Worm (Caenorhabditis elegans): ENCODE measurements around the gene msp-113.
"Not testable (repeated sequence)": the region's sequence is repeated elsewhere in the genome, so short reads cannot be mapped to it uniquely, and the experiment has no call there.

The msp-113 gene

ce11 chrIV:5277752-5278151, 20.0 kb upstream of the msp-113 start, which contains the start of gene F36H12.17:
Gene F36H12.17 (minus strand): TSS chrIV:5277852.
- TF ChIP-seq klf-2 (GFP tag; conservative IDR thresholded peaks at IDR 0.05) (no peak), ref-1 (GFP tag; conservative IDR thresholded peaks at IDR 0.05) (no peak), cog-1 (tag; optimal IDR thresholded peaks at IDR 0.05) (no peak), ztf-23 (GFP tag; IDR thresholded peaks at IDR 0.05) (no peak), med-1 (GFP tag; optimal IDR thresholded peaks at IDR 0.05; ENCODE audit: insufficient read depth) (no peak), flt-1 (GFP tag; IDR thresholded peaks at IDR 0.05) (no peak), T22C8.4 (GFP tag; IDR thresholded peaks at IDR 0.05) (no peak), ztf-29 (GFP tag; IDR thresholded peaks at IDR 0.05) (no peak), tab-1 (GFP tag; IDR thresholded peaks at IDR 0.05) (no peak)

DNA sequence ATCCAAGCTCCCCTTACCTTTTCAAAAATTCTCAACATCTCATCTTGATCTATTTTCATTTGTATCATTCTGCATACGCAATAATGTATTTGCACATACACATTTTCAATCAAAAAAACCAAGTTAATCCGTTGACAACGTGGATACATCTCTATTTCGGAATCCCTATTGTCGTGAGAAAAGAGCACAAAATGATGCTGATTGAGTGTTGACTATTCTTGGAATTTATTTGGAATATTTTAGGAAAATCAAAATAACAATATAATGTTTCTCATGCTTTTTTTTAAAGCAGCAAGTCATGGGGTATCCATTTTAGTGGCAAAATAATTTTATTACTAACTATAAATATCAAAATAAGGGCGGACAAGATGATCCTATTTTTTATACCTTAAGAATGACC, 16.3 kb upstream of the msp-113 start:
- TF ChIP-seq flt-1 (GFP tag; IDR thresholded peaks at IDR 0.05) (no peak), ztf-29 (GFP tag; IDR thresholded peaks at IDR 0.05) (no peak), ref-1 (GFP tag; conservative IDR thresholded peaks at IDR 0.05) (no peak), med-1 (GFP tag; optimal IDR thresholded peaks at IDR 0.05; ENCODE audit: insufficient read depth) (no peak)

DNA sequence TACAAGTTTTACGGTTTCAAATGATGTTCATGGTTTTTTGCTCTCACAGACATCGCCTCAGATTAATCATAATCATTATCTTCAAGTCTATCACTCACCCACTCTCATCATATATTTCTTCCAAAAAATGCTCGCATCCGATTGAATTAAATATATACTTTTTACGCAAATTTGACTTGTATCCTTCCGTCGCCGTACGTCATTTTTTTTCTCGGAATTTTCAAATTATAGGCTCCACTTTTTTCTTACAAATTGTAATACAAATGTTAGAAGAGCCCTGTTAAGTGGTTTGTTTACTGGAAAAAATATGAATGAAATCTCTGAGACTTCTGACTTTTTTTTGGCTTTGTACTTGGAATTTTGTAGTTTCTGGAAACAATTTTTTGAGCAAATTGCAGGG, 10.6 kb upstream of the msp-113 start:
- TF ChIP-seq ref-1 (GFP tag; conservative IDR thresholded peaks at IDR 0.05), result no peak
- TF ChIP-seq tab-1 (GFP tag; IDR thresholded peaks at IDR 0.05), result no peak
- no peak for TF ChIP-seq T22C8.4 (GFP tag; IDR thresholded peaks at IDR 0.05)
- TF ChIP-seq klf-2 (GFP tag; conservative IDR thresholded peaks at IDR 0.05), result no peak
- TF ChIP-seq cog-1 (tag; optimal IDR thresholded peaks at IDR 0.05), result no peak
- no peak for TF ChIP-seq ztf-23 (GFP tag; IDR thresholded peaks at IDR 0.05)
- no peak for TF ChIP-seq med-1 (GFP tag; optimal IDR thresholded peaks at IDR 0.05; ENCODE audit: insufficient read depth)
- no peak for TF ChIP-seq flt-1 (GFP tag; IDR thresholded peaks at IDR 0.05)
- TF ChIP-seq ztf-29 (GFP tag; IDR thresholded peaks at IDR 0.05), result no peak

ce11 chrIV:5288932-5289331, 8.8 kb upstream of the msp-113 start:
- TF ChIP-seq flt-1 (GFP tag; IDR thresholded peaks at IDR 0.05), result no peak
- no peak for TF ChIP-seq klf-2 (GFP tag; conservative IDR thresholded peaks at IDR 0.05)
- no peak for TF ChIP-seq cog-1 (tag; optimal IDR thresholded peaks at IDR 0.05)
- TF ChIP-seq med-1 (GFP tag; optimal IDR thresholded peaks at IDR 0.05; ENCODE audit: insufficient read depth), result no peak
- TF ChIP-seq ref-1 (GFP tag; conservative IDR thresholded peaks at IDR 0.05), result no peak
- TF ChIP-seq T22C8.4 (GFP tag; IDR thresholded peaks at IDR 0.05), result no peak
- no peak for TF ChIP-seq tab-1 (GFP tag; IDR thresholded peaks at IDR 0.05)
- no peak for TF ChIP-seq ztf-29 (GFP tag; IDR thresholded peaks at IDR 0.05)
- no peak for TF ChIP-seq ztf-23 (GFP tag; IDR thresholded peaks at IDR 0.05)

DNA sequence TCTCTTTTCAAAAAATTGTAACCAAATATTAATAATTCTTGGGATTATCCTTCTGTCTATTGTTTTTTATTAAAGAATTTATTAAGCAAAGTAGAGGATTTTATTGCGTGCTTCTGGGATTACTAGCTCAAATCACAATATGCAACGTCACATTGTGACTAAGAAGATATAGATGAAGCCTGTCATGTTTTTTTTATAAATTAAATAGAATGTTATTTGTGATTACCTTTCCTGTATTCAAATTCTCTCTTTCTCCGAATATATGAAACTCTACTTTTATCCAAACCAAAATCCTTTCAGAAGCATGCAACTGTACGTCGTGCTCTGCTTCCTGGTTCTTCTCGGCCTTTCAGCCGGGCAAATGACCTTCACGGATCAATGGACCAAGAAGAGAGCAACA, 7.2 kb upstream of the msp-113 start, which contains the start of gene nlp-47:
Gene nlp-47, plus strand, starts transcription at position 301 of the 400 bp plus-strand sequence.
- TF ChIP-seq ztf-23 (GFP tag; IDR thresholded peaks at IDR 0.05), result no peak
- no peak for TF ChIP-seq cog-1 (tag; optimal IDR thresholded peaks at IDR 0.05)
- TF ChIP-seq flt-1 (GFP tag; IDR thresholded peaks at IDR 0.05), result no peak
- no peak for TF ChIP-seq ref-1 (GFP tag; conservative IDR thresholded peaks at IDR 0.05)
- TF ChIP-seq ztf-29 (GFP tag; IDR thresholded peaks at IDR 0.05), result no peak
- TF ChIP-seq tab-1 (GFP tag; IDR thresholded peaks at IDR 0.05), result no peak

DNA sequence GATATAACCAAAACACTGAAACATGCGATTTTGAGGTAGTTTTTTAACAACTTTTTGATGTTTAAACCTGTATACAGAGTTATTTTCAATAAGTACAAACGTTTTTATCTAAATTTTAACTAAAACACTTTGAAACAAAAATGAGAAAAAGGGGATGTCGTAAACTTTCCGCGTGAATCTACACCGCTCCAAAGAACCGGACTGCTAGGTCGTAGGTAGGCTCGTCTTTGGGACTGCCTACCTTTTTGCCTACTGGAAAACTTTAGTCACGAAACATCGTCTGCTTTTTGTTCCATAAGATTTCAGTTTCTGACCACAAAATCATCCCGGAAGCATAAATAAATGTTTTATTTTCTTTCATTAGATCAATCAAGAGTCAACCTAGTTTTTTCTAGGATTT, 6.6 kb upstream of the msp-113 start:
- TF ChIP-seq flt-1 (GFP tag; IDR thresholded peaks at IDR 0.05), result no peak
- TF ChIP-seq cog-1 (tag; optimal IDR thresholded peaks at IDR 0.05), result no peak
- TF ChIP-seq ztf-29 (GFP tag; IDR thresholded peaks at IDR 0.05), result no peak
- no peak for TF ChIP-seq ztf-23 (GFP tag; IDR thresholded peaks at IDR 0.05)
- no peak for TF ChIP-seq T22C8.4 (GFP tag; IDR thresholded peaks at IDR 0.05)
- no peak for TF ChIP-seq med-1 (GFP tag; optimal IDR thresholded peaks at IDR 0.05; ENCODE audit: insufficient read depth)
- TF ChIP-seq klf-2 (GFP tag; conservative IDR thresholded peaks at IDR 0.05), result no peak
- TF ChIP-seq tab-1 (GFP tag; IDR thresholded peaks at IDR 0.05), result no peak
- TF ChIP-seq ref-1 (GFP tag; conservative IDR thresholded peaks at IDR 0.05), result no peak

ce11 chrIV:5294467-5294866, 3.3 kb upstream of the msp-113 start:
- TF ChIP-seq flt-1 (GFP tag; IDR thresholded peaks at IDR 0.05) (no peak), ztf-23 (GFP tag; IDR thresholded peaks at IDR 0.05) (no peak), ref-1 (GFP tag; conservative IDR thresholded peaks at IDR 0.05) (no peak), T22C8.4 (GFP tag; IDR thresholded peaks at IDR 0.05) (no peak), cog-1 (tag; optimal IDR thresholded peaks at IDR 0.05) (no peak), tab-1 (GFP tag; IDR thresholded peaks at IDR 0.05) (no peak), ztf-29 (GFP tag; IDR thresholded peaks at IDR 0.05) (no peak)

DNA sequence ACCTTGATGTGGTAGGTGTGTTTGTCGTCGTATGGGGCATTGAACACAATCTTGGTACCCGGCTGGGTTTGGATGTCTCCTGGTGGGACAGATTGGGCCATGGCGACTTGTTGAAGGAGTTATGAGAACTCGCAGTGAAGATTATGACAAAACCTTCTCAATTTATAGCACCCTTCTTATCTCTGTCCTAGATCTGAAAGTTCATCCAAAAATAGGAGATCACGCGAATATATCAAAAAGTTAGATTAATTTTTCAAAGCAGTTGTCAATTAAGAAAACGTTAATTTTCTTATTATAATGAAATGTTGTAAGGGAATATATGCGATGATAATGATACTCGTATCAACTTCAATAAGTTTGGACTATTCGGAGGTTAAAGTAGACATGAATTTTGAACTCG, 2.5 kb upstream of the msp-113 start, which contains the start of gene msp-51:
Gene msp-51, minus strand, starts transcription at position 101 of the 400 bp plus-strand sequence.
- TF ChIP-seq T22C8.4 (GFP tag; IDR thresholded peaks at IDR 0.05); ztf-23 (GFP tag; IDR thresholded peaks at IDR 0.05); ref-1 (GFP tag; conservative IDR thresholded peaks at IDR 0.05): not testable (repeated sequence)

DNA sequence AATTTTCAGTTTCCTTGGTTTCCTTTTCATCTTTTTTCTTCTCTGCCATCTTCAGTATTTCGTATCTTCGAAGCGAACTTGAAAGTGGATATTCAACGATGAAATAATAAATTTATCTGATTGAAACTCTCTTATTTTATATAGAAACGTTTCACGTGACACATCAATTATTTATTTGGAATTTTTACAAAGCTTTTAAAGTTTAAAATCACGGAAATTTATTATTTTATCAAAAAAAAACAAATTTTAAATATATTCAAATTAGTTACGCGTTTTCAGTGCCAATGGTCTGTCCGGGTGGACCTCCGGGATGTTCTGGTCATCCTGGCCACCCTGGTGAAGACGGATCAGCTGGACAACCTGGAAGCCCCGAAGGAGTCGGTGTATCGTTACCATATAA, 5.3 kb downstream of the msp-113 start, which contains the start of gene ZK354.7:
Gene ZK354.7, minus strand, starts transcription at position 101 of the 400 bp plus-strand sequence.
- TF ChIP-seq ztf-29 (GFP tag; IDR thresholded peaks at IDR 0.05), result no peak
- no peak for TF ChIP-seq med-1 (GFP tag; optimal IDR thresholded peaks at IDR 0.05; ENCODE audit: insufficient read depth)
- no peak for TF ChIP-seq T22C8.4 (GFP tag; IDR thresholded peaks at IDR 0.05)

DNA sequence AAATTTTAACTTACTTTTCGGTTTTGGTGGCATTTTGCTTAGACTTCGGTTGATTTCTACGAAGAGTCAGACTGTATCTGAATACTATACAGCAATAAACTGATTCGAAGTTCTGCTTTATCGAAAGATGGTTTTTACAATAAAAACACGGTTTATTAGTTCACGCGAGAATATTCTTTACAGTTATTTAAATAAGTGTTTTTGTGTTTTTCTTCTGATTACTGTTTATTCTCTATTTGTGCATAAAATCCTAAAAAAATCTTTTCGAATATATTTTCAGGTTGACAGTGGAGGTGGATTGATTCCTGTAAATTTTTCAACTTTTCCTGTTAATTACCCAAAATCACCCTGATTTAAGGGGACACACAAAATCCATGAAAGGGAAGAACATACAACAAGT, 8.3 kb downstream of the msp-113 start, which contains the start of gene ZK354.8:
Gene ZK354.8, minus strand, starts transcription at position 101 of the 400 bp plus-strand sequence.
- TF ChIP-seq ztf-23 (GFP tag; IDR thresholded peaks at IDR 0.05), result no peak
- TF ChIP-seq cog-1 (tag; optimal IDR thresholded peaks at IDR 0.05), result no peak
- TF ChIP-seq tab-1 (GFP tag; IDR thresholded peaks at IDR 0.05), result no peak
- no peak for TF ChIP-seq ztf-29 (GFP tag; IDR thresholded peaks at IDR 0.05)
- no peak for TF ChIP-seq T22C8.4 (GFP tag; IDR thresholded peaks at IDR 0.05)
- TF ChIP-seq med-1 (GFP tag; optimal IDR thresholded peaks at IDR 0.05; ENCODE audit: insufficient read depth), result no peak
- TF ChIP-seq klf-2 (GFP tag; conservative IDR thresholded peaks at IDR 0.05), result no peak
- TF ChIP-seq ref-1 (GFP tag; conservative IDR thresholded peaks at IDR 0.05), result no peak
- no peak for TF ChIP-seq flt-1 (GFP tag; IDR thresholded peaks at IDR 0.05)
